Worm (Caenorhabditis elegans): ENCODE results near the gene pho-8.

DNA sequence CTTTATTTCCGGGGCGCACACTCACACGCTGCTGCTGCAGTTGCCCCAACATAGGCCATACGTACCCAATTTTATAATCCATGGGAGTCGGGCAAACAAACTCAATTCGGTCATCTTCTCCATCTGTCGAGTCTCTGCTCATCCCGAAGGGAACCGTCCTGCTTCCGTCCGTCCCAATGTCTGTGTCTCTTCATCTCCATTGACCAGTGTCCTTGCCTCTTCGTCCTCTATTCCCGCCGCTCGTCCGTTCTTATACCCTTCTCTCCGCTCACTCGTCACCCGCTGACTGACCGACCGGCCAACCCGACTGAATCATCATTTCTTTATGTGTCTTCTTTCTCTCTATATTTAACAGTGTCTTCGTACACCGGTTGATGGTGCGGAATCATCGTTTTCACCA, 11.4 kb downstream of the pho-8 start:
- TF ChIP-seq cebp-2 (GFP tag; IDR thresholded peaks at IDR 0.05) = no peak
- no peak for TF ChIP-seq pha-4 (tag; optimal IDR thresholded peaks at IDR 0.05)
- no peak for TF ChIP-seq rcor-1 (GFP tag; IDR thresholded peaks at IDR 0.05)
- TF ChIP-seq lir-1 (GFP tag; conservative IDR thresholded peaks at IDR 0.05) = no peak
- TF ChIP-seq ama-1 (optimal IDR thresholded peaks at IDR 0.05) = no peak
- no peak for TF ChIP-seq ama-1 (GFP tag; optimal IDR thresholded peaks at IDR 0.05)
- TF ChIP-seq lin-35 (GFP tag; optimal IDR thresholded peaks at IDR 0.05) = no peak
- TF ChIP-seq unc-62 (GFP tag; optimal IDR thresholded peaks at IDR 0.05) = no peak
- no peak for TF ChIP-seq dpl-1 (GFP tag; optimal IDR thresholded peaks at IDR 0.05)
- no peak for TF ChIP-seq F55B11.4 (tag; optimal IDR thresholded peaks at IDR 0.05; ENCODE audit: borderline replicate concordance, insufficient read depth)
- TF ChIP-seq Y67H2A.10 (GFP tag; conservative IDR thresholded peaks at IDR 0.05) = no peak
- TF ChIP-seq akir-1 (GFP tag; optimal IDR thresholded peaks at IDR 0.05) = no peak
